Worm (Caenorhabditis elegans) whole organism, L4/young adult: ENCODE measurements around the gene C34F6.7.

Source experiments
- W03F9.2 ChIP-seq: fragments of 150-350 bp; optimal IDR thresholded peaks from 2 replicates; lab custom pipeline; 2014; ENCODE audit warnings: missing biosample characterization, missing genetic modification characterization
- dao-5 ChIP-seq: sonication (generic microtip); optimal IDR thresholded peaks from 2 replicates; lab custom pipeline; 2016; ENCODE audit warnings: missing genotype, missing genetic modification characterization, moderate library complexity, missing compliant biosample characterization
- him-1 ChIP-seq: sonication (generic microtip); optimal IDR thresholded peaks from 2 replicates; lab custom pipeline; 2016; ENCODE audit warnings: missing genotype, missing genetic modification reagents, missing genetic modification characterization, missing compliant biosample characterization

Gene C34F6.7

DNA sequence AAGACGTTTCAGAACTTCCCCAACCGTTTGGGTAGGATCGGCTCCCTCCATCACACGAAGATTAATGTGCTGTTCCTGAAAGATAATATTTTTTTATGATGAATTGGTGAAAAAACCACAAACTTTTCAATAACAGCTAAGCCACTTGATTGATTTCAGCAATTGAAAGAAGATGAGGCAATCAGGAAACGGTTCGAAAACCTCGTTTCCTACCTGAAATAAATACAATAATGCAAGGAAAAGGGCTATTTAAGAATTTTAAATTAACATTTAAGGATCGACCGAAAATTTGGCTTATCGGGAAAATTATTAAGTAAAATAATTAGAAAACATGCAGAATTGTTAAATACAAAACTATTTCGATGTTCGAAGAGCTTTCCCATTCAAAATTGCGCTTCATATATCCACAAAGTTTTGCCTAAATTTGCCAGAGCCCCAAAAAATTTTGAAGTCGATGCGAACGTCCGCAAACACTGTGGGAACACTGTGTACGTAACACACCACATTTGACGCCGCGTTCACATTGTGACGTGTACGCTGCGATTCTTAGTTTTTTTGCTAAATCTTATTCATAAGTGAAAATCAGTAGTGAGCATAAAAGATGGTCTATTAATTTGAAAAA, 7.4 kb upstream of the C34F6.7 start, which contains the start of gene C34F6.9:
Gene C34F6.9, minus strand, starts transcription at position 51 of the 622 bp plus-strand sequence.
- TF ChIP-seq W03F9.2 (tag; lab: Kevin White, UChicago), result no peak

DNA sequence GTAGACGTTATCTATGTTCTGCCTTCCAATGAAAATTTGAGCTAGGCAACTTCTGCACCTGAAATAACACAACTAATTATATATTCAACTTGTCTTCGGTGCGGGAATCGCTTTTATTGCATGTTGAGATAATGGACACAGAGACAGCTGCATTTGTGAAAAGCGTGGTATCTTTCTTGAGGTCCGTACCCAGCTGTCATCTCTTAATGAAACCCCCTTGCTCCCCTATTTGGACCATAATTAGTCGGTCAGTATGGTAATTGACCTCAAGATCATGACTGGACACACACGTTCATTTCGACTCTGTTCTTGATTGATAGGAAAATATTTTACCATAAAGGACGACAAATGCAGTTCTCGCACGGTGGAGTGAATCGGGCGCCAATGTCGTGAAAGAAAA, 3.9 kb downstream of the C34F6.7 start:
- TF ChIP-seq him-1 (tag; lab: Kevin White, UChicago), result no peak
- TF ChIP-seq W03F9.2 (tag; lab: Kevin White, UChicago), result no peak
- no peak for TF ChIP-seq dao-5 (tag; lab: Kevin White, UChicago)

DNA sequence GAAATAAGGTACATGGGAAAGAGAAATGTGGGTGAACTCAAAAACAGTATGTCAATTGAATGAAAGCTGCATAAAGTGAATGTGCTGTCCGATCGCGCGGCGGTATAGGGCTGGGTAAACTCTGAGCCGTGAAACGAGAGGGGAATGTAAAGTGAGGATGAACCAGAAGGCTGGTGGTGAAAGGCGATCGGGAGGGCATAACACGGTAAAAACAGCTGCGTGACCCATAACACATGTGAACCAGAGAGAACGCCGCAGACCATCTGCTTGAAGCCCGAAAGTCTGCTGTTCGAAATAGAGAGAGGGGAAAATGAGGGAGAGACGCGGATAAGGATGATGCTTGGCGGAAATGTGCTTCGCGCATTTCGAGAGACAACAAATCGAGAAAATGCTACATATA, 4.9 kb downstream of the C34F6.7 start:
- TF ChIP-seq W03F9.2 (tag; lab: Kevin White, UChicago) (no peak), him-1 (tag; lab: Kevin White, UChicago) (no peak), dao-5 (tag; lab: Kevin White, UChicago) (no peak)

DNA sequence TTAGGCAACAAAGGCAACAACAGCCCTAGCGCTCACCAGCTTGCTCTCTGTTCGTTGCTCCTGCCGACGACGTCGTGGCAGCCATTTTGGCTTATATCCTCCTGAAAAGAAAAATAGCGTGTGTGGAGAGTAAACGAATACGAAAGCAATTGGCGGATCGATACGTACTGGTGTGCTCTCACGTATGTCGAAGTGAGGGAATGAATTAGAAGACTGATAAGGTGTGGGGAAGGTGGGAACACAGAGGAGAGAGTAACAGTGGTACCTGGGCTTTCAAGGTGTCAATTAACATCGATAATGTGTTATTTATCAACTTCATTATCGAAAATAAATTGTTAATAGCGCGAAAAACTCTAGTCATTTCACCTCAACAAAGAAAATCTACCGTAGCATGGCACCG, 6.5 kb downstream of the C34F6.7 start, which contains the start of gene C34F6.5:
Gene C34F6.5, minus strand, starts transcription at position 101 of the 400 bp plus-strand sequence.
- no peak for TF ChIP-seq W03F9.2 (tag; lab: Kevin White, UChicago)
- no peak for TF ChIP-seq him-1 (tag; lab: Kevin White, UChicago)
- no peak for TF ChIP-seq dao-5 (tag; lab: Kevin White, UChicago)

DNA sequence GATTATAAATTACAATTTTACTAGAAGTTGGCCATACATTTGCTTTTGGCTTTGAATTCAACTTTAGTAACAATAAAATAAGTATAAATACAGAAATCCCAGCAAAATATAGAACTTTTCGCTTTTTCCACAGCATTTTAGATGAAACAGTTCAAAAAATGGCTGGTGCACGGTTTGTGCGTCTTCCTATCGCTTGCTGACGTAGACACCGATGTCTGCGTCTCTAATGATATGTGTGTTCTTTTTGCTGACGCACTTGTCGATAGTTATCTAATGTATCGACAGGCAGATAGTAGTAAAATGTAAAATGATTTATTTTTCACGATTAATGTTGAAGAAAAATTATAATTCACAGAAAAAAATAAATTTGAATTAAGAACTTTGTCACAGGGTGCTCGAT, 8.3 kb downstream of the C34F6.7 start, which contains the start of gene hst-2:
Gene hst-2, minus strand, starts transcription at position 203 of the 400 bp plus-strand sequence.
- TF ChIP-seq W03F9.2 (tag; lab: Kevin White, UChicago) (peak; percentile 46), him-1 (tag; lab: Kevin White, UChicago) (peak; percentile 42), dao-5 (tag; lab: Kevin White, UChicago) (no peak)

DNA sequence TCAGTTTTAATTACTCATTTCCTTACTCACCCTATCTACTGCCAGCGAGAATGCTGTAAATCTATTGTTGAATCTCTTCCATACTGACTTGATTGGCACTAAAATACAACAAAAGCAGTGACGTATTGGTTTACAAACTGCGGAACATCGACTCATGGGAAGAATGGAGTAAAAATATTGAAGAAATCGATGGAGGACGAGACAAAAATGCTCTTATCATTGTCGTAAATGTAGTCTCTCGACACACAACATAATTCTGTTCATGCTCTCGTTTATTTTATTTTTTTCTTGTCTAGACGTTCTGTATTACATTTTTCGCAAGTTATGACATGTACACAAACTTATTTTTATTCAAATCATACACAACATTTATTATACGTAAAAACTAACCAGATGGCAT, 11.5 kb downstream of the C34F6.7 start, which contains the start of gene C34F6.11:
Gene C34F6.11, minus strand, starts transcription at position 160 of the 400 bp plus-strand sequence.
- TF ChIP-seq him-1 (tag; lab: Kevin White, UChicago) (no peak), dao-5 (tag; lab: Kevin White, UChicago) (no peak), W03F9.2 (tag; lab: Kevin White, UChicago) (no peak)

DNA sequence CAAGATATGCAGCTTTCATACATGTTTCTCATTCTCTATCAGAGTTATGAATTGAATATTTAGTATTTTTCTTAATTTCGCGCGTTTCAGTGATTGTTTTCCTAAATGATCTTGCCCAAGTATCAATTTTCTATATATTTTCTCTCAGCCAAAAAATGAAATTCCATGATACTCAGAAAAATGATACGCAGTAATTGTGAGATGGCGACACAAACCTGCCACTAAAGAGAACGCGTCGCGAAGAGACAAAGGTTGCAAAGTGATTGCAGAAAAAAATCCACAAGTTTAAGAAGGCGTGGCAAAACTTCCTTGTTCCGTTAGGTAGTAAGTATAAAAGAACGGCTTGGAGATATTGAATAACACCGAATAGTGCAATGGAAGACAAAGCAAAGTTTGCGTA, 14.1 kb downstream of the C34F6.7 start, which contains the start of gene col-179:
Gene col-179, plus strand, starts transcription at position 301 of the 400 bp plus-strand sequence.
- no peak for TF ChIP-seq him-1 (tag; lab: Kevin White, UChicago)
- no peak for TF ChIP-seq dao-5 (tag; lab: Kevin White, UChicago)
- TF ChIP-seq W03F9.2 (tag; lab: Kevin White, UChicago), result no peak

DNA sequence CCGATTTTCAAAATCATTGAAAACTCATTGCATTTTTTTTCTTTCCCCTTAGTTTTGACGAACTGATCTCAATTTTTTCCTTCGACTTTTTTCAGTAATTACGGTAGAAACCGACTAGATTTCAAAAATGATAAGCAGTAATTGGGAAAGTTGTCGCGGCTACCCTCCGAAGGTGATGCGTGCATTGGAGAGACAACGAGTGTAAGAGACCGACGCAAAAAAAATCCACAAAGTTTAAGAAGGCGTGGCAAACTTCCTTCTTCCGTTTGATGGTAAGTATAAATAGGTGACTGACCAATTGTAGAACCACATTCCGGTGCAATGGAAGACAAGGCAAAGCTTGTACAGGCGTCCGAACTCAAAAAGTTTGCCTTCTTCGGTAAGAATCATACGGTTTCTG, 16.1 kb downstream of the C34F6.7 start, which contains the start of gene col-178:
Gene col-178, plus strand, starts transcription at position 301 of the 400 bp plus-strand sequence.
- TF ChIP-seq dao-5 (tag; lab: Kevin White, UChicago) (no peak), W03F9.2 (tag; lab: Kevin White, UChicago) (no peak), him-1 (tag; lab: Kevin White, UChicago) (no peak)

DNA sequence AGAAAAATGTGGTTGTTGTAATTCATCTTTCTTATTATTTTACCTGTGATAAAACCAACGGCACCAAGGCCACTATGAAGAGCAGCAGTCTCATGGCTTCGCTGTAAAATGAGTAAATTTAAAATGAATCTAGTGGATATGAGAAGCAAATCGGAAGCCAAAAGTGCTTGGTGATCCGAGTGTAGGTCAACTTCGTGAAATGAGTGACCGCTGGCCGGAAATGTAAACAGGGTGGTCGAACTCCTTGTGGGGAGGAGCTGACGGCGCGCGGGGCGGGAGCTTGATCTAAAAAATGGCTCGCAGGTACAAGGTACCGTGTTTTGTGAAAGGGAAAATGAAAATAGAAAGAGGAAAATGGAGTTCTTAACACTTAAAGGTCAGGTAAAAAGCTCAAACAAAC, 18.5 kb downstream of the C34F6.7 start, which contains the start of gene C34F6.1:
Gene C34F6.1, minus strand, starts transcription at position 101 of the 400 bp plus-strand sequence.
- TF ChIP-seq W03F9.2 (tag; lab: Kevin White, UChicago), result no peak
- no peak for TF ChIP-seq him-1 (tag; lab: Kevin White, UChicago)
- no peak for TF ChIP-seq dao-5 (tag; lab: Kevin White, UChicago)

DNA sequence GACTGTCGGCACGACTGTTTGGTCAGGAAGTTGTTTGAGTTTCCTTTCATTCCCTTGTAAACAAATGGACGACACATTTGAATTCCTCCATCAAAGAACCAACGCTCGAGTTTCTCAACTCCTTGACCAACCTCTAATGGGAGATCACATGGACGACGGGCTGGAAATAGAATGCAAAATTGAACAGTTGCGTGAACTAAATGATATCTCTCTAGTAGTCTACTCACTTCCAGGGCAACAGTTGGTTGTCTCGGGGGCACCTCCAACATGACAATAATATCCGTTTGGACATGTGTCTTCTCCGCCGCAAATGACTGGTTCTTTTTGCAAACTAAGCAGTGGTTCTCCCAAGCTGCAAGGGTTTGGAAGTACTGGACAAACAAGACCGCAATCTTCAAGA, 21.6 kb downstream of the C34F6.7 start:
- TF ChIP-seq dao-5 (tag; lab: Kevin White, UChicago), result no peak
- no peak for TF ChIP-seq W03F9.2 (tag; lab: Kevin White, UChicago)
- no peak for TF ChIP-seq him-1 (tag; lab: Kevin White, UChicago)

DNA sequence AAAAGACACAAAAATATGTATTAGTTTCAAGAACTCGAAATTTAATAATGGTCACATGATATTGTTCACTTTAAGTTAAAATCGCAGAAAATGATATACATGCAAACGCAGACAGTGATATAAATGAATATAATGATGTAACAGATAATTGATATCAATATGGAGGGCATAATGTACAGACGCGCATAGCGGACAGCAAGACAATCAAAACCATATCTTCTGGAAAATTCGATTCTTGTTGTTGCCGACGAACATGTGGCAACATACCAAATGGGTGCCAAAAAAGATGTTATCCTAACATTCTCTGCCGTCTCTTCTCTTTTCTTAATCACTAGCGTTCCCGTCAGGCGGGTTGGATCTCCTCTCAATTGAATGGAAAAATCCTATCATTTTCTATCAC, 24.8 kb downstream of the C34F6.7 start:
- TF ChIP-seq him-1 (tag; lab: Kevin White, UChicago) (no peak), W03F9.2 (tag; lab: Kevin White, UChicago) (no peak), dao-5 (tag; lab: Kevin White, UChicago) (no peak)

DNA sequence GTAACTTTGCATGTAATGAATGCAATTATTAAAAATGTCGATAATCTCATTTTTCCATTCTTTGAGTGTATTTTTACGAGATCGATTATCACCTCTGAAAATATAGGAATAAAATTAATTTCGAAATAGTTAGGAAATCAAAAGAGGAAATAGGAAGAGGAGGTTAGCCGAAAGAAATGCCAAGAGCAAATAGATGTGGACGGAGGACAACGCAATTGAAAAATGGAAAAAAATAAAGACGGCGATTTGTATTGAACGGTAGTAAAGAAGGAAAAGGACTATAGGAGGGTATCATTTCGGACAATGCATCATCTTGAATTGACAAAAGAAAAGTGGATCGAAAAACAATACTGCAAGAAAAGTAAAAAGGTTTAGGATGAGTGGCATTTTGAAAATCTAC, 25.8 kb downstream of the C34F6.7 start, which contains the start of gene F13D2.1:
Gene F13D2.1, minus strand, starts transcription at position 101 of the 400 bp plus-strand sequence.
- TF ChIP-seq dao-5 (tag; lab: Kevin White, UChicago), result no peak
- no peak for TF ChIP-seq him-1 (tag; lab: Kevin White, UChicago)
- no peak for TF ChIP-seq W03F9.2 (tag; lab: Kevin White, UChicago)

DNA sequence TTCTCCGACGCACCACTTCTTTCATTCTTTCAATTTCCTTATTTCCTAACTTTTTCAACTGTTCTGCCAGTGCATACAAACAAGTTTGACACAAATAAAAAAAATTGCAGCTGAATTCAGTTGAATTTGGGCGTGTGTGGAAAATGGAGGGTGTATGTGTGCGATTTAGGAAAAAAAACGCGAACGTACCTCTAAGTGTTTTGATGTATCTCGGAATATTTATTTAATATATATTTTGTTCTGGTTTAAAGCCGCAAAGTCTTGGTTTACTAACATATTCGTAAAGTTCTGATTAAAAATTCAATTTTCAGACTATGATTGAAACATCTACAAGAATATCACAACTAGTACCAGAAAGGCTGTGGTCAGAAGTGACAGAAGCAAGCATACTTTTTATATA, 29.8 kb downstream of the C34F6.7 start, which contains the start of gene gnrr-7:
Gene gnrr-7, plus strand, starts transcription at position 301 of the 400 bp plus-strand sequence.
- TF ChIP-seq W03F9.2 (tag; lab: Kevin White, UChicago) (no peak), him-1 (tag; lab: Kevin White, UChicago) (no peak), dao-5 (tag; lab: Kevin White, UChicago) (no peak)
